Worm (Caenorhabditis elegans) whole organism, late embryonic: ENCODE results near the gene Y39B6A.9.

Experiments
- C08G9.2 ChIP-seq: sonication (generic microtip); optimal IDR thresholded peaks from 2 replicates; lab custom pipeline; 2016; ENCODE audit warnings: mild to moderate bottlenecking, missing genetic modification characterization, moderate library complexity, missing compliant biosample characterization
- C38D4.7 ChIP-seq: fragments of 200-800 bp; sonication (Bioruptor generic); optimal IDR thresholded peaks from 2 replicates; lab custom pipeline; 2018; ENCODE audit warnings: mild to moderate bottlenecking, missing genetic modification characterization, moderate library complexity, missing compliant biosample characterization
- K09A11.1 ChIP-seq: sonication (generic microtip); optimal IDR thresholded peaks from 2 replicates; lab custom pipeline; 2017; ENCODE audit warnings: antibody characterized with exemption, mild to moderate bottlenecking, missing genetic modification characterization, missing compliant biosample characterization; ENCODE audit not compliant: insufficient read depth
- ceh-14 ChIP-seq: sonication (generic microtip); optimal IDR thresholded peaks from 2 replicates; lab custom pipeline; 2016; ENCODE audit warnings: missing genotype, missing genetic modification characterization, missing compliant biosample characterization
- ceh-18 ChIP-seq: sonication (generic microtip); optimal IDR thresholded peaks from 2 replicates; lab custom pipeline; 2016; ENCODE audit warnings: missing genetic modification characterization, missing compliant biosample characterization
- ceh-19 ChIP-seq: fragments of 200-800 bp; sonication (Bioruptor generic); optimal IDR thresholded peaks from 2 replicates; lab custom pipeline; 2018; ENCODE audit warnings: mild to moderate bottlenecking, missing genetic modification characterization, missing compliant biosample characterization
- ceh-2 ChIP-seq: sonication (generic microtip); optimal IDR thresholded peaks from 2 replicates; lab custom pipeline; 2016; ENCODE audit warnings: missing genotype, missing genetic modification characterization, missing compliant biosample characterization
- ceh-22 ChIP-seq: sonication (generic microtip); optimal IDR thresholded peaks from 2 replicates; lab custom pipeline; 2017; ENCODE audit warnings: missing biosample characterization, missing genetic modification characterization
- ceh-30 ChIP-seq: fragments of 150-350 bp; optimal IDR thresholded peaks from 2 replicates; lab custom pipeline; 2014; ENCODE audit warnings: missing biosample characterization, missing genetic modification characterization
- ceh-31 ChIP-seq: sonication (generic microtip); optimal IDR thresholded peaks from 2 replicates; lab custom pipeline; 2016; ENCODE audit warnings: missing genetic modification characterization, missing compliant biosample characterization
- ceh-34 ChIP-seq: sonication (generic microtip); optimal IDR thresholded peaks from 2 replicates; lab custom pipeline; 2016; ENCODE audit warnings: mild to moderate bottlenecking, missing genetic modification characterization, missing compliant biosample characterization
- ceh-6 ChIP-seq: fragments of 200-800 bp; sonication (Bioruptor generic); optimal IDR thresholded peaks from 2 replicates; lab custom pipeline; 2018; ENCODE audit warnings: mild to moderate bottlenecking, missing genetic modification characterization, missing compliant biosample characterization
- che-1 ChIP-seq: sonication (generic microtip); optimal IDR thresholded peaks from 2 replicates; lab custom pipeline; 2016; ENCODE audit warnings: mild to moderate bottlenecking, missing genetic modification characterization, missing compliant biosample characterization
- dmd-4 ChIP-seq: sonication (generic microtip); optimal IDR thresholded peaks from 2 replicates; lab custom pipeline; 2016; ENCODE audit warnings: borderline replicate concordance, missing genetic modification characterization, missing compliant biosample characterization
- elt-2 ChIP-seq: sonication (generic microtip); optimal IDR thresholded peaks from 2 replicates; lab custom pipeline; 2016; ENCODE audit warnings: missing genetic modification reagents, missing genetic modification characterization, missing compliant biosample characterization
- eyg-1 ChIP-seq: sonication (generic microtip); optimal IDR thresholded peaks from 2 replicates; lab custom pipeline; 2016; ENCODE audit warnings: missing genotype, missing genetic modification characterization, missing compliant biosample characterization
- hlh-15 ChIP-seq: sonication (generic microtip); optimal IDR thresholded peaks from 2 replicates; lab custom pipeline; 2016; ENCODE audit warnings: missing genetic modification characterization, missing compliant biosample characterization
- hlh-6 ChIP-seq: sonication (generic microtip); optimal IDR thresholded peaks from 2 replicates; lab custom pipeline; 2016; ENCODE audit warnings: missing genotype, missing genetic modification characterization, missing compliant biosample characterization
- hlh-8 ChIP-seq: sonication (generic microtip); optimal IDR thresholded peaks from 2 replicates; lab custom pipeline; 2016; ENCODE audit warnings: missing genotype, missing genetic modification characterization, missing compliant biosample characterization
- lim-6 ChIP-seq: sonication (generic microtip); optimal IDR thresholded peaks from 2 replicates; lab custom pipeline; 2016; ENCODE audit warnings: missing genetic modification characterization, missing compliant biosample characterization
- nfya-1 ChIP-seq: sonication (generic microtip); optimal IDR thresholded peaks from 2 replicates; lab custom pipeline; 2017; ENCODE audit warnings: missing genetic modification characterization, mild to moderate bottlenecking, missing compliant biosample characterization, antibody characterized with exemption, moderate library complexity
- nhr-232 ChIP-seq: sonication (generic microtip); optimal IDR thresholded peaks from 2 replicates; lab custom pipeline; 2016; ENCODE audit warnings: missing genetic modification characterization, missing compliant biosample characterization
- npax-4 ChIP-seq: sonication (generic microtip); optimal IDR thresholded peaks from 2 replicates; lab custom pipeline; 2016; ENCODE audit warnings: missing genetic modification characterization, missing compliant biosample characterization
- odd-2 ChIP-seq: sonication (generic microtip); optimal IDR thresholded peaks from 2 replicates; lab custom pipeline; 2017; ENCODE audit warnings: antibody characterized with exemption, mild to moderate bottlenecking, missing genetic modification characterization, missing compliant biosample characterization
- pat-9 ChIP-seq: fragments of 200-800 bp; sonication (Bioruptor generic); optimal IDR thresholded peaks from 2 replicates; lab custom pipeline; 2018; ENCODE audit warnings: mild to moderate bottlenecking, missing genetic modification characterization, moderate library complexity, missing compliant biosample characterization
- pha-4 ChIP-seq: fragments of 150-350 bp; optimal IDR thresholded peaks from 2 replicates; lab custom pipeline; 2018; ENCODE audit warnings: missing biosample characterization, missing genetic modification reagents, missing genetic modification characterization
- ref-2 ChIP-seq: sonication (generic microtip); optimal IDR thresholded peaks from 2 replicates; lab custom pipeline; 2016; ENCODE audit warnings: missing genetic modification characterization, missing compliant biosample characterization
- rnt-1 ChIP-seq: sonication (generic microtip); optimal IDR thresholded peaks from 2 replicates; lab custom pipeline; 2016; ENCODE audit warnings: missing genetic modification characterization, missing compliant biosample characterization
- sox-2 ChIP-seq: fragments of 200-800 bp; sonication (Bioruptor generic); IDR thresholded peaks from 2 replicates; pipeline ENCODE4 v1.3.6; 2022; ENCODE audit warnings: missing genetic modification reagents, missing genetic modification characterization, missing compliant biosample characterization
- sox-4 ChIP-seq: sonication (generic microtip); optimal IDR thresholded peaks from 2 replicates; lab custom pipeline; 2017; ENCODE audit warnings: mild to moderate bottlenecking, missing genetic modification characterization, inconsistent platforms, missing compliant biosample characterization
- tbx-7 ChIP-seq: sonication (generic microtip); optimal IDR thresholded peaks from 2 replicates; lab custom pipeline; 2016; ENCODE audit warnings: missing genotype, missing genetic modification characterization, missing compliant biosample characterization
- unc-3 ChIP-seq, 2 experiments: fragments of 200-800 bp in 1 of 2; sonication (Bioruptor generic) in 1 of 2; sonication (generic microtip) in 1 of 2; conservative IDR thresholded peaks in 1 of 2; optimal IDR thresholded peaks in 1 of 2; 2 replicates each; pipeline versions ENCODE4 v1.3.6 to Lab custom; 2016 to 2022; ENCODE audit warnings: missing compliant biosample characterization in 2 of 2, missing genetic modification characterization in 2 of 2, missing genetic modification reagents in 1 of 2
- unc-42 ChIP-seq: sonication (generic microtip); optimal IDR thresholded peaks from 2 replicates; lab custom pipeline; 2016; ENCODE audit warnings: missing genotype, missing genetic modification characterization, missing compliant biosample characterization
- unc-55 ChIP-seq: sonication (generic microtip); optimal IDR thresholded peaks from 2 replicates; lab custom pipeline; 2017; ENCODE audit warnings: missing biosample characterization, missing genetic modification reagents, missing genetic modification characterization
- unc-86 ChIP-seq: sonication (generic microtip); optimal IDR thresholded peaks from 2 replicates; lab custom pipeline; 2016; ENCODE audit warnings: missing genetic modification characterization, missing compliant biosample characterization
- zip-5 ChIP-seq: sonication (generic microtip); optimal IDR thresholded peaks from 2 replicates; lab custom pipeline; 2016; ENCODE audit warnings: missing genetic modification characterization, missing compliant biosample characterization

The Y39B6A.9 gene

ce11 chrV:19153806-19154205, 17.5 kb downstream of the Y39B6A.9 start, which contains the start of gene tsp-13:
Gene tsp-13 (plus strand): TSS chrV:19154106.
- no peak for TF ChIP-seq C08G9.2 (tag; lab: Kevin White, UChicago)
- TF ChIP-seq lim-6 (tag; lab: Kevin White, UChicago), result no peak
- TF ChIP-seq ref-2, result no peak
- TF ChIP-seq pha-4, result no peak
- no peak for TF ChIP-seq eyg-1 (tag; lab: Kevin White, UChicago)
- TF ChIP-seq sox-4 (tag; lab: Kevin White, UChicago), result no peak
- TF ChIP-seq npax-4 (tag; lab: Kevin White, UChicago), result no peak
- TF ChIP-seq pat-9, result no peak
- TF ChIP-seq odd-2 (tag; lab: Kevin White, UChicago), result no peak
- no peak for TF ChIP-seq tbx-7 (tag; lab: Kevin White, UChicago)

DNA sequence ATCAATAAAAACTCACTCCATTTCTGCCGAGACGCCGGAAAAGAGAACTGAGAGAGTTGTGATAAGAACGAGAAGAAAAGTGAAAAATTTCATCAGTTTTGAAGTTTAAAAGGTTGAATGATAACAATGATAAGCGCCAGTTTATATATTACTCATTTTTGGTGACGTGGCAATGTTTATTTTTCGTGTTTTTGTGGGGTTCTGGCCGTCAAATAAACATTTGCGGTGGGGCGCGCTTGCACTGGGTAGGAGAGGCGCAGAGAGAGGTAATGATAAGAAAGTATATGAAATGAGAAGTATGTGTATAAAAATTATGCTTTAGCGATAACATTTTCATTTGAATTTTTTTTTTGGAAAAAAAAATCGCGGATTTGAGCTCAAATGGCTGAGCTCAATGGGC, 22.4 kb downstream of the Y39B6A.9 start, which contains the start of gene Y39B6A.5:
TSS of gene Y39B6A.5 (minus strand) at position 214 of the 400 bp plus-strand sequence.
- TF ChIP-seq elt-2 (peak; percentile 59), ceh-6 (GFP tag; lab: Kevin White, UChicago) (no peak)

DNA sequence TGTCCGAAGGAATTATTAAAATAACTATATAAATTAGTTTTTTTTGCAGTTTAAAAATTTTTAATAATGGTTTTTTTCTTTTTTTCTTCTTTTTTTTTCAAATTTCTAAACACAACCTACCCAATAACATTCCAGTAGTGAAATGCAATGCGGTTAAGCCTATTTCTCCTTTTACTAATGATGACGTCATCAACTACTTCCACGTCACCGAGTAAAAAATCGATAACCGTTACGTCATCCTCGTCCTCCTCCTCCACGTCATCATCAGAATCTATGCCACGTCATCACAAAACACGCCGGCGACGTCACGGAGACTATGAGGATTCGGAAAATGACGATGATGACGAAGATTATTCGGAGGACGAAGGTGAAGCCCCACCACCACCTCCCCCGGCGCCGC, 38.3 kb downstream of the Y39B6A.9 start, which contains the start of gene hot-2:
TSS of gene hot-2 (plus strand) at position 134 of the 400 bp plus-strand sequence.
- TF ChIP-seq ceh-19 (GFP tag; lab: Kevin White, UChicago) (no peak), hlh-15 (tag; lab: Kevin White, UChicago) (no peak), nhr-232 (tag; lab: Kevin White, UChicago) (no peak), dmd-4 (tag; lab: Kevin White, UChicago) (no peak), K09A11.1 (tag; lab: Kevin White, UChicago) (no peak), elt-2 (no peak), unc-86 (tag; lab: Kevin White, UChicago) (no peak), ceh-30 (tag; lab: Kevin White, UChicago) (no peak), unc-3 (GFP tag; conservative IDR thresholded peaks at IDR 0.05; lab: Robert Waterston, UW) (no peak), unc-3 (tag; optimal IDR thresholded peaks at IDR 0.05; lab: Kevin White, UChicago) (no peak), ceh-31 (no peak), rnt-1 (tag; lab: Kevin White, UChicago) (no peak), ceh-18 (no peak), hlh-8 (no peak), odd-2 (tag; lab: Kevin White, UChicago) (no peak), ceh-14 (tag; lab: Kevin White, UChicago) (no peak), unc-55 (GFP tag; lab: Kevin White, UChicago) (no peak), ceh-22 (tag; lab: Kevin White, UChicago) (no peak), hlh-6 (no peak), C38D4.7 (GFP tag; lab: Kevin White, UChicago) (no peak), ceh-2 (tag; lab: Kevin White, UChicago) (no peak)

DNA sequence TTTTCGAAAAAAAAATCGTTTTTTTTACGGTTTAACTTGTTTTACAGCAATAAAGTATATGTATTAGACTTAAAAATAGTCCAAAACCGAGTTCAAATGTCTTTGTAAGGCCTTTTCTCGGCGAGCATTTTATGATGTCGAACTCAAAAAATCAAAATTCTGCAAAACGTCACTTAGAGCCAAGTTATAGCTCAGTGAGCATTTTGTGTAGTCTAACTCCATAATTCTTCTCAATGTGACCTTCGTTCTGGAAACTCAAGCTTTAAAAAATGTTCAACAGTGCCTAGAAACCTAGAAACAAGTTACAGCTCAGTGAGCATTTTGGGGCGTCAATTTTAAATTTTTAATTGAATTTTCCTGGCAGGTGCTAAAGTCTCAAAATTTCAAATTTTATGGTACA, 39.4 kb downstream of the Y39B6A.9 start:
- TF ChIP-seq che-1 (no peak), ceh-19 (GFP tag; lab: Kevin White, UChicago) (no peak), ceh-34 (tag; lab: Kevin White, UChicago) (no peak), zip-5 (tag; lab: Kevin White, UChicago) (no peak), ref-2 (no peak), sox-2 (GFP tag; lab: Robert Waterston, UW) (no peak), ceh-31 (no peak)

ce11 chrV:19177070-19177469, 40.8 kb downstream of the Y39B6A.9 start:
- no peak for TF ChIP-seq nfya-1 (tag; lab: Kevin White, UChicago)
- TF ChIP-seq unc-42, result peak; percentile 74
